Fruit fly (Drosophila melanogaster): ENCODE results near the gene CG34109.
A peak's percentile ranks its signal among the peaks of the same experiment; 100 is the strongest.

The CG34109 gene

dm6 chr2L:10057236-10057635 is 36.7 kb upstream of the CG34109 start (continued):
- TF ChIP-seq Tbp (GFP tag; optimal IDR thresholded peaks at IDR 0.05) = no peak
- 0 out of 2 replicates have a peak, but pooled peaks have one; percentile 35 for TF ChIP-seq al (GFP tag; IDR thresholded peaks at IDR 0.05)
- no peak for TF ChIP-seq CG7963 (GFP tag; IDR thresholded peaks at IDR 0.05; ENCODE audit: partially characterized antibody)
- peak; percentile 9 for TF ChIP-seq CG12071 (GFP tag; optimal IDR thresholded peaks at IDR 0.05)
- peak; percentile 67 for TF ChIP-seq ATbp (GFP tag; optimal IDR thresholded peaks at IDR 0.05)
- TF ChIP-seq Neu2 (GFP tag; optimal IDR thresholded peaks at IDR 0.05; ENCODE audit: borderline replicate concordance) = peak; percentile 27
- TF ChIP-seq CG4707 (GFP tag; optimal IDR thresholded peaks at IDR 0.05) = no peak
- peak; percentile 88 for TF ChIP-seq CG32772 (GFP tag; IDR thresholded peaks at IDR 0.05)
- TF ChIP-seq CG12659 (GFP tag; optimal IDR thresholded peaks at IDR 0.05) = peak; percentile 16
- peak; percentile 43 for TF ChIP-seq CG8281 (tag; optimal IDR thresholded peaks at IDR 0.05)
- TF ChIP-seq Hand (GFP tag; optimal IDR thresholded peaks at IDR 0.05) = no peak
- TF ChIP-seq CG13775 (GFP tag; optimal IDR thresholded peaks at IDR 0.05) = peak; percentile 62
- TF ChIP-seq CG12391 (tag; optimal IDR thresholded peaks at IDR 0.05) = peak; percentile 58
- peak; percentile 82 for TF ChIP-seq Hsf (GFP tag; optimal IDR thresholded peaks at IDR 0.05)
- peak; percentile 87 for TF ChIP-seq Ptx1 (GFP tag; IDR thresholded peaks at IDR 0.05)
- TF ChIP-seq CG2199 (GFP tag; IDR thresholded peaks at IDR 0.05) = peak; percentile 85
- peak; percentile 32 for TF ChIP-seq CG3065 (GFP tag; optimal IDR thresholded peaks at IDR 0.05)
- TF ChIP-seq Jarid2 (GFP tag; optimal IDR thresholded peaks at IDR 0.05) = no peak
- TF ChIP-seq CG3281 (GFP tag; optimal IDR thresholded peaks at IDR 0.05) = no peak
- peak; percentile 66 for TF ChIP-seq Blimp-1 (GFP tag; optimal IDR thresholded peaks at IDR 0.05)
- peak; percentile 62 for TF ChIP-seq CG12942 (GFP tag; optimal IDR thresholded peaks at IDR 0.05)
- TF ChIP-seq CG1602 (GFP tag; optimal IDR thresholded peaks at IDR 0.05) = peak; percentile 75
- TF ChIP-seq D19A (tag; optimal IDR thresholded peaks at IDR 0.05) = peak; percentile 43
- TF ChIP-seq Poxn (GFP tag; IDR thresholded peaks at IDR 0.05) = no peak
- no peak for TF ChIP-seq abd-A (tag; optimal IDR thresholded peaks at IDR 0.05)
- TF ChIP-seq kay (GFP tag; optimal IDR thresholded peaks at IDR 0.05) = no peak
- TF ChIP-seq exex (tag; optimal IDR thresholded peaks at IDR 0.05) = no peak
- TF ChIP-seq crp (GFP tag; optimal IDR thresholded peaks at IDR 0.05) = peak in 1 of 2 experiments; percentile 43
- TF ChIP-seq fd102C (GFP tag; optimal IDR thresholded peaks at IDR 0.05) = no peak
- no peak for TF ChIP-seq CG8478 (optimal IDR thresholded peaks at IDR 0.05)
- peak; percentile 77 for TF ChIP-seq CG11247 (GFP tag; IDR thresholded peaks at IDR 0.05)
- peak; percentile 68 for TF ChIP-seq CG16863 (GFP tag; optimal IDR thresholded peaks at IDR 0.05)
- TF ChIP-seq cato (GFP tag; optimal IDR thresholded peaks at IDR 0.05; ENCODE audit: borderline replicate concordance) = peak; percentile 12
- no peak for TF ChIP-seq Dip2 (GFP tag; IDR thresholded peaks at IDR 0.05)
- TF ChIP-seq CG18262 (tag; optimal IDR thresholded peaks at IDR 0.05) = peak; percentile 87
- peak; percentile 77 for TF ChIP-seq corto (GFP tag; optimal IDR thresholded peaks at IDR 0.05)
- peak; percentile 85 for TF ChIP-seq CG4424 (GFP tag; optimal IDR thresholded peaks at IDR 0.05)
- peak; percentile 85 for TF ChIP-seq CG30431 (GFP tag; optimal IDR thresholded peaks at IDR 0.05)
- peak; percentile 96 for TF ChIP-seq Xrp1 (GFP tag; IDR thresholded peaks at IDR 0.05)
- TF ChIP-seq lmd (GFP tag; IDR thresholded peaks at IDR 0.05) = peak; percentile 83
- TF ChIP-seq ssp (GFP tag; IDR thresholded peaks at IDR 0.05) = peak; percentile 76
- TF ChIP-seq CG34224 (GFP tag; IDR thresholded peaks at IDR 0.05; ENCODE audit: partially characterized antibody) = no peak
- no peak for TF ChIP-seq CG6683 (GFP tag; optimal IDR thresholded peaks at IDR 0.05)
- TF ChIP-seq twi (tag; optimal IDR thresholded peaks at IDR 0.05) = no peak
- no peak for TF ChIP-seq CG15011 (GFP tag; optimal IDR thresholded peaks at IDR 0.05)
- TF ChIP-seq ham (GFP tag; IDR thresholded peaks at IDR 0.05) = no peak
- peak; percentile 51; the same call in 1 of the 2 replicates for TF ChIP-seq CG7372 (GFP tag; IDR thresholded peaks at IDR 0.05)
- TF ChIP-seq CG7987 (GFP tag; optimal IDR thresholded peaks at IDR 0.05) = no peak
- peak; percentile 54 for TF ChIP-seq ems (GFP tag; optimal IDR thresholded peaks at IDR 0.05)
- TF ChIP-seq HmgD (GFP tag; optimal IDR thresholded peaks at IDR 0.05) = no peak
